Worm (Caenorhabditis elegans) whole organism, L4/young adult: ENCODE data around the gene F22H10.11.

Experiments
- W03F9.2 ChIP-seq: fragments of 150-350 bp; optimal IDR thresholded peaks from 2 replicates; lab custom pipeline; 2014; ENCODE audit warnings: missing biosample characterization, missing genetic modification characterization
- dao-5 ChIP-seq: sonication (generic microtip); optimal IDR thresholded peaks from 2 replicates; lab custom pipeline; 2016; ENCODE audit warnings: missing genotype, missing genetic modification characterization, moderate library complexity, missing compliant biosample characterization

ce11 chrX:16695184-16695583, 7.3 kb upstream of the F22H10.11 start:
- TF ChIP-seq W03F9.2 (tag; lab: Kevin White, UChicago) (no peak), dao-5 (no peak)
